Fruit fly (Drosophila melanogaster) whole organism, embryonic: Measurements from ENCODE around the gene vir-1.

Experiments
- BEAF-32 ChIP-seq: fragments of 200-800 bp; sonication (Bioruptor generic); optimal IDR thresholded peaks from 3 replicates; lab custom pipeline; 2017; ENCODE audit warnings: missing biosample characterization, missing genetic modification characterization, mild to moderate bottlenecking, moderate library complexity, missing genetic modification reagents
- Bgb ChIP-seq: fragments of 200-800 bp; sonication (Bioruptor generic); IDR thresholded peaks from 2 replicates; pipeline ENCODE4 v1.3.6; 2022; ENCODE audit warnings: missing biosample characterization, missing genetic modification characterization; ENCODE audit not compliant: partially characterized antibody
- CG12155 ChIP-seq: fragments of 200-800 bp; sonication (Bioruptor generic); optimal IDR thresholded peaks from 3 replicates; lab custom pipeline; 2016; ENCODE audit warnings: missing biosample characterization, missing genetic modification characterization
- CG13624 ChIP-seq: fragments of 200-800 bp; sonication (Bioruptor generic); optimal IDR thresholded peaks from 2 replicates; lab custom pipeline; 2016; ENCODE audit warnings: missing biosample characterization, missing genetic modification characterization
- CG13775 ChIP-seq: fragments of 200-800 bp; sonication (Bioruptor generic); optimal IDR thresholded peaks from 3 replicates; lab custom pipeline; 2017; ENCODE audit warnings: missing biosample characterization, mild to moderate bottlenecking, missing genetic modification characterization
- CG15696 ChIP-seq: fragments of 200-800 bp; sonication (Bioruptor generic); optimal IDR thresholded peaks from 2 replicates; lab custom pipeline; 2019; ENCODE audit warnings: missing biosample characterization, mild to moderate bottlenecking, missing genetic modification characterization, moderate library complexity
- CG18476 ChIP-seq: fragments of 200-800 bp; sonication (Bioruptor generic); optimal IDR thresholded peaks from 2 replicates; lab custom pipeline; 2016; ENCODE audit warnings: missing biosample characterization, mild to moderate bottlenecking, missing genetic modification characterization
- CG4328 ChIP-seq: fragments of 200-800 bp; sonication (Bioruptor generic); optimal IDR thresholded peaks from 3 replicates; lab custom pipeline; 2017; ENCODE audit warnings: missing biosample characterization, missing genetic modification reagents, missing genetic modification characterization
- CG4424 ChIP-seq: fragments of 200-800 bp; sonication (Bioruptor generic); optimal IDR thresholded peaks from 3 replicates; lab custom pipeline; 2016; ENCODE audit warnings: missing biosample characterization, missing genetic modification characterization
- CG4730 ChIP-seq: fragments of 200-800 bp; sonication (Bioruptor generic); IDR thresholded peaks from 2 replicates; pipeline ENCODE4 v1.3.6; 2022; ENCODE audit warnings: missing biosample characterization, missing genetic modification characterization
- CG6765 ChIP-seq: fragments of 200-800 bp; sonication (Bioruptor generic); optimal IDR thresholded peaks from 3 replicates; lab custom pipeline; 2017; ENCODE audit warnings: missing biosample characterization, mild to moderate bottlenecking, missing genetic modification characterization
- CG7372 ChIP-seq: fragments of 200-800 bp; sonication (Bioruptor generic); IDR thresholded peaks from 2 replicates; pipeline ENCODE4 v1.3.6; 2022; ENCODE audit warnings: missing biosample characterization, missing genetic modification characterization
- CG7745 ChIP-seq: fragments of 200-800 bp; sonication (Bioruptor generic); optimal IDR thresholded peaks from 2 replicates; lab custom pipeline; 2018; ENCODE audit warnings: missing biosample characterization, mild to moderate bottlenecking, missing genetic modification characterization, moderate library complexity
- CG8359 ChIP-seq: fragments of 200-800 bp; sonication (Bioruptor generic); optimal IDR thresholded peaks from 2 replicates; lab custom pipeline; 2017; ENCODE audit warnings: missing biosample characterization, mild to moderate bottlenecking, missing genetic modification characterization, borderline replicate concordance
- CG8765 ChIP-seq: fragments of 200-800 bp; sonication (Bioruptor generic); IDR thresholded peaks from 2 replicates; pipeline ENCODE4 v1.3.6; 2022; ENCODE audit warnings: missing biosample characterization, missing genetic modification characterization
- CG9215 ChIP-seq: fragments of 200-800 bp; sonication (Bioruptor generic); IDR thresholded peaks from 2 replicates; pipeline ENCODE4 v1.3.6; 2022; ENCODE audit warnings: missing biosample characterization, missing genetic modification characterization
- Chrac-16 ChIP-seq: fragments of 200-800 bp; sonication (Bioruptor generic); optimal IDR thresholded peaks from 3 replicates; lab custom pipeline; 2016; ENCODE audit warnings: missing biosample characterization, missing genetic modification characterization
- Fer3 ChIP-seq: fragments of 200-800 bp; sonication (Bioruptor generic); optimal IDR thresholded peaks from 2 replicates; lab custom pipeline; 2018; ENCODE audit warnings: missing biosample characterization, mild to moderate bottlenecking, missing genetic modification characterization, moderate library complexity
- GATAe ChIP-seq: fragments of 200-800 bp; sonication (Bioruptor generic); conservative IDR thresholded peaks from 2 replicates; pipeline ENCODE4 v1.3.6; 2022; ENCODE audit warnings: missing biosample characterization, missing genetic modification characterization
- HmgD ChIP-seq: fragments of 200-800 bp; sonication (Bioruptor generic); optimal IDR thresholded peaks from 3 replicates; lab custom pipeline; 2016; ENCODE audit warnings: missing biosample characterization, missing genetic modification characterization
- HmgZ ChIP-seq: fragments of 200-800 bp; sonication (Bioruptor generic); optimal IDR thresholded peaks from 2 replicates; lab custom pipeline; 2018; ENCODE audit warnings: missing biosample characterization, mild to moderate bottlenecking, missing genetic modification characterization
- Hr3 ChIP-seq: fragments of 200-800 bp; sonication (Bioruptor generic); optimal IDR thresholded peaks from 3 replicates; lab custom pipeline; 2016; ENCODE audit warnings: missing biosample characterization, missing genetic modification characterization
- NK7.1 ChIP-seq: fragments of 200-800 bp; sonication (Bioruptor generic); optimal IDR thresholded peaks from 3 replicates; lab custom pipeline; 2016; ENCODE audit warnings: missing biosample characterization, missing genetic modification characterization
- Pdp1 ChIP-seq, 2 experiments: fragments of 200-800 bp; sonication (Bioruptor generic); optimal IDR thresholded peaks; 3 replicates each; lab custom pipeline; 2016; ENCODE audit warnings: missing biosample characterization in 2 of 2, missing genetic modification characterization in 2 of 2, mild to moderate bottlenecking in 1 of 2, moderate library complexity in 1 of 2
- Ptx1 ChIP-seq: fragments of 200-800 bp; sonication (Bioruptor generic); IDR thresholded peaks from 2 replicates; pipeline ENCODE4 v1.3.6; 2022; ENCODE audit warnings: missing biosample characterization, missing genetic modification characterization
- Scr ChIP-seq: fragments of 200-800 bp; sonication (Bioruptor generic); IDR thresholded peaks from 2 replicates; pipeline ENCODE4 v1.3.6; 2022; ENCODE audit warnings: missing biosample characterization, missing genetic modification characterization; ENCODE audit not compliant: partially characterized antibody
- Sox102F ChIP-seq: fragments of 200-800 bp; sonication (Bioruptor generic); optimal IDR thresholded peaks from 2 replicates; lab custom pipeline; 2018; ENCODE audit warnings: missing biosample characterization, mild to moderate bottlenecking, missing genetic modification characterization, moderate library complexity
- Sry-δ ChIP-seq: fragments of 200-800 bp; sonication (Bioruptor generic); optimal IDR thresholded peaks from 2 replicates; lab custom pipeline; 2016; ENCODE audit warnings: missing biosample characterization, missing genetic modification characterization
- Usf ChIP-seq: fragments of 200-800 bp; sonication (Bioruptor generic); optimal IDR thresholded peaks from 2 replicates; lab custom pipeline; 2017; ENCODE audit warnings: missing genotype, missing biosample characterization, missing genetic modification characterization
- Xrp1 ChIP-seq: fragments of 200-800 bp; sonication (Bioruptor generic); IDR thresholded peaks from 2 replicates; pipeline ENCODE4 v1.3.6; 2022; ENCODE audit warnings: missing biosample characterization, missing genetic modification characterization
- YL-1 ChIP-seq: fragments of 200-800 bp; sonication (Bioruptor generic); optimal IDR thresholded peaks from 3 replicates; lab custom pipeline; 2017; ENCODE audit warnings: missing biosample characterization, mild to moderate bottlenecking, missing genetic modification characterization
- chif ChIP-seq, 2 experiments: fragments of 200-800 bp; sonication (Bioruptor generic); optimal IDR thresholded peaks; 3 replicates each; lab custom pipeline; 2016; ENCODE audit warnings: missing biosample characterization in 2 of 2, missing genetic modification characterization in 2 of 2
- ci ChIP-seq: fragments of 200-800 bp; sonication (Bioruptor generic); IDR thresholded peaks from 3 replicates; pipeline ENCODE4 v1.3.6; 2022; ENCODE audit warnings: missing biosample characterization, missing genetic modification characterization
- fd3F ChIP-seq: fragments of 200-800 bp; sonication (Bioruptor generic); optimal IDR thresholded peaks from 2 replicates; lab custom pipeline; 2018; ENCODE audit warnings: missing biosample characterization, mild to moderate bottlenecking, missing genetic modification characterization, moderate library complexity
- grn ChIP-seq: fragments of 200-800 bp; sonication (Bioruptor generic); optimal IDR thresholded peaks from 3 replicates; lab custom pipeline; 2017; ENCODE audit warnings: missing biosample characterization, missing genetic modification characterization
- gt ChIP-seq: fragments of 200-800 bp; sonication (Bioruptor generic); IDR thresholded peaks from 2 replicates; pipeline ENCODE4 v1.3.6; 2022; ENCODE audit warnings: missing biosample characterization, missing genetic modification characterization
- insv ChIP-seq, 2 experiments: fragments of 200-800 bp; sonication (Bioruptor generic); optimal IDR thresholded peaks; 3 replicates each; lab custom pipeline; 2016 to 2018; ENCODE audit warnings: missing biosample characterization in 2 of 2, missing genetic modification characterization in 2 of 2
- ken ChIP-seq: fragments of 200-800 bp; sonication (Bioruptor generic); IDR thresholded peaks from 3 replicates; pipeline ENCODE4 v1.3.6; 2022; ENCODE audit warnings: missing biosample characterization, missing genetic modification characterization
- lab ChIP-seq: fragments of 200-800 bp; sonication (Bioruptor generic); optimal IDR thresholded peaks from 3 replicates; lab custom pipeline; 2017; ENCODE audit warnings: missing biosample characterization, missing genetic modification characterization, mild to moderate bottlenecking, moderate library complexity, missing genetic modification reagents
- nerfin-1 ChIP-seq: fragments of 200-800 bp; sonication (Bioruptor generic); optimal IDR thresholded peaks from 3 replicates; lab custom pipeline; 2019; ENCODE audit warnings: missing biosample characterization, mild to moderate bottlenecking, missing genetic modification characterization, moderate library complexity
- otp ChIP-seq: fragments of 200-800 bp; sonication (Bioruptor generic); IDR thresholded peaks from 3 replicates; pipeline ENCODE4, ENCODE4 v1.3.6; 2022; ENCODE audit warnings: missing biosample characterization, missing genetic modification characterization
- pan ChIP-seq, 4 experiments: fragments of >200 bp in 3 of 4; fragments of 200-800 bp in 1 of 4; sonication (Bioruptor generic) in 1 of 4; optimal IDR thresholded peaks in 3 of 4; IDR thresholded peaks in 1 of 4; 2 replicates each; pipeline versions ENCODE4 v1.3.6 to Lab custom; 2017 to 2022; ENCODE audit warnings: missing biosample characterization in 2 of 4, missing genetic modification characterization in 2 of 4, mixed read lengths in 1 of 4
- pzg ChIP-seq: fragments of 200-800 bp; sonication (Bioruptor generic); optimal IDR thresholded peaks from 3 replicates; lab custom pipeline; 2018; ENCODE audit warnings: missing biosample characterization, mild to moderate bottlenecking, missing genetic modification characterization, moderate library complexity
- salm ChIP-seq: fragments of 200-800 bp; sonication (Bioruptor generic); optimal IDR thresholded peaks from 2 replicates; lab custom pipeline; 2018; ENCODE audit warnings: missing biosample characterization, mild to moderate bottlenecking, missing genetic modification characterization
- slbo ChIP-seq: fragments of 200-800 bp; sonication (Bioruptor generic); IDR thresholded peaks from 2 replicates; pipeline ENCODE4 v1.3.6; 2022; ENCODE audit warnings: missing biosample characterization, missing genetic modification characterization
- tna ChIP-seq: fragments of 200-800 bp; sonication (Bioruptor generic); IDR thresholded peaks from 2 replicates; pipeline ENCODE4 v1.3.6; 2022; ENCODE audit warnings: missing biosample characterization, missing genetic modification characterization; ENCODE audit not compliant: partially characterized antibody
- zfh1 ChIP-seq: fragments of 200-800 bp; sonication (Bioruptor generic); IDR thresholded peaks from 3 replicates; pipeline ENCODE4 v1.3.6; 2022; ENCODE audit warnings: missing biosample characterization, missing genetic modification characterization

The vir-1 gene

DNA sequence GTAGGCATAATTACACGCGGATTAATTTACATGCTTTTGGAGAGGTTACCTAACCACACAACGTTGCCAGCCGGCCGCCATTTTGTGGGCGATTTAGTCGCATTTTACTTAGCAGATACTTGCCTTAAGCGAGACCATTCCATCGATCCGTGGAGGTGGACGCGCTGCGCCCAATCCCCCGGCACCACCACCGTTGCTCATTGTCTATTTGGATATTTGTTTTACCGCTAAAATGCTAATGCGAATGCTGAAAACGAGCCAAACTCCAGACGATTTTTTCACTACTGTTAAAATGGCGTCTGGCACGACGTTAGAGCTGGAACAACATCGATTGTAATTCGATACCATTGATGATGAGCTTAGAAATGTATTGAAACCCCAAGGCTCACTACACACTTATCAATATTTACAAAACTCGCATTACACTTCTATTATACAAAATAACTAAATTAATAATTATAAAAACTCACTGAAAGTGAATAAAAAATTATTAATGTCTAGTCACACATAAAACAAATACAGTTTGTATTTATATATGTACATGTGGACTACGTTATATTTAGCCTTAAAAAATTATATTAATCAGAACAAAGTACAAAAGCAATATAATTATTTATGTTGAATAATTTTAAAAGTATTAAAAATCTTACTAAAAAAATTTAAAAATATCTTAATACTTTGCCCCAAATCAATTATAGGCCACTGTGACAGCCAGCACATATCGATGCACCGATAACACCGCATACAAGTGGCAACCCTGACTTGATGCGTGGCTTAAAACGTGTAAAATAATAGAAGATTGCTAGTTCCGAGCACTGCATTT, 10.7 kb upstream of the vir-1 start, which contains the start of gene eRF3 (continued):
- TF ChIP-seq ken (GFP tag; lab: Robert Waterston, UW) (peak; percentile 49), CG7745 (tag; lab: Kevin White, UChicago) (no peak), gt (GFP tag; lab: Robert Waterston, UW) (peak; percentile 48), CG6765 (GFP tag; lab: Kevin White, UChicago) (no peak), insv (GFP tag; optimal IDR thresholded peaks at IDR 0.05; lab: Kevin White, UChicago) (peak in 1 of 2 experiments; percentile 16), CG8359 (GFP tag; lab: Kevin White, UChicago) (peak; percentile 6), CG4424 (GFP tag; lab: Kevin White, UChicago) (peak; percentile 71), salm (tag; lab: Kevin White, UChicago) (no peak), Sry-δ (GFP tag; lab: Kevin White, UChicago) (peak; percentile 76), CG8765 (GFP tag; lab: Robert Waterston, UW) (peak; percentile 51), chif (GFP tag; optimal IDR thresholded peaks at IDR 0.05; lab: Kevin White, UChicago) (peak in 1 of 2 experiments; percentile 2), Hr3 (GFP tag; lab: Kevin White, UChicago) (peak; percentile 88), CG13624 (GFP tag; lab: Kevin White, UChicago) (no peak), CG15696 (tag; lab: Kevin White, UChicago) (peak; percentile 87), zfh1 (peak; percentile 23; the same call in 1 of the 3 replicates), Pdp1 (GFP tag; optimal IDR thresholded peaks at IDR 0.05; lab: Kevin White, UChicago) (peak in 1 of 2 experiments; percentile 96), YL-1 (GFP tag; lab: Kevin White, UChicago) (peak; percentile 98), BEAF-32 (GFP tag; lab: Kevin White, UChicago) (peak; percentile 62), otp (GFP tag; lab: Robert Waterston, UW) (peak; percentile 66; the same call in 2 of the 3 replicates), CG9215 (GFP tag; lab: Robert Waterston, UW) (peak; percentile 80), Sox102F (GFP tag; lab: Kevin White, UChicago) (peak; percentile 86), CG4730 (GFP tag; lab: Robert Waterston, UW) (peak; percentile 65), CG12155 (GFP tag; lab: Kevin White, UChicago) (peak; percentile 56), pan (optimal IDR thresholded peaks at IDR 0.05; lab: Kevin White, UChicago) (no peak), pan (GFP tag; optimal IDR thresholded peaks at IDR 0.05 in 1 of 2, IDR thresholded peaks at IDR 0.05 in 1 of 2) (peak in 1 of 2 experiments; percentile 83), Ptx1 (GFP tag; lab: Robert Waterston, UW) (peak; percentile 87), Chrac-16 (GFP tag; lab: Kevin White, UChicago) (peak; percentile 76), CG4328 (peak; percentile 61), tna (GFP tag; lab: Robert Waterston, UW) (no peak; the same call in 1 of the 2 replicates), Scr (peak; percentile 55), fd3F (peak; percentile 78), GATAe (GFP tag; lab: Robert Waterston, UW) (peak; percentile 65), slbo (GFP tag; lab: Robert Waterston, UW) (peak; percentile 87), nerfin-1 (tag; lab: Kevin White, UChicago) (peak; percentile 65), Fer3 (tag; lab: Kevin White, UChicago) (peak; percentile 74), grn (GFP tag; lab: Kevin White, UChicago) (no peak), ci (peak; percentile 64), CG7372 (peak; percentile 54; the same call in 1 of the 2 replicates), CG18476 (GFP tag; lab: Kevin White, UChicago) (peak; percentile 41), Xrp1 (GFP tag; lab: Robert Waterston, UW) (peak; percentile 78; the same call in 1 of the 2 replicates), Bgb (GFP tag; lab: Robert Waterston, UW) (0 out of 2 replicates have a peak, but pooled peaks have one; percentile 34), NK7.1 (GFP tag; lab: Kevin White, UChicago) (no peak), pzg (GFP tag; lab: Kevin White, UChicago) (peak; percentile 35), HmgD (GFP tag; lab: Kevin White, UChicago) (no peak), lab (GFP tag; lab: Kevin White, UChicago) (peak; percentile 64), CG13775 (GFP tag; lab: Kevin White, UChicago) (peak; percentile 88), HmgZ (tag; lab: Kevin White, UChicago) (peak; percentile 6), Usf (peak; percentile 51)
